Worm (Caenorhabditis elegans): Measurements from ENCODE around the gene F59F5.3.

- TF ChIP-seq T22C8.4 (GFP tag; IDR thresholded peaks at IDR 0.05) (no peak), flt-1 (GFP tag; IDR thresholded peaks at IDR 0.05) (no peak), klf-2 (GFP tag; conservative IDR thresholded peaks at IDR 0.05) (no peak), ztf-29 (GFP tag; IDR thresholded peaks at IDR 0.05) (no peak), ref-1 (GFP tag; conservative IDR thresholded peaks at IDR 0.05) (no peak), med-1 (GFP tag; optimal IDR thresholded peaks at IDR 0.05; ENCODE audit: insufficient read depth) (no peak), ztf-23 (GFP tag; IDR thresholded peaks at IDR 0.05) (no peak), tab-1 (GFP tag; IDR thresholded peaks at IDR 0.05) (no peak)
Observed at ce11 chrX:10569185-10569584, 27.0 kb upstream of the F59F5.3 start, which contains the start of gene bet-2.
